Fruit fly (Drosophila melanogaster) whole organism, wandering third instar larva: ENCODE measurements around the gene Muc26B.

ENCODE experiments used
- Dfd ChIP-seq: fragments of >200 bp; optimal IDR thresholded peaks from 2 replicates; lab custom pipeline; 2017; ENCODE audit warnings: missing biosample characterization, missing genetic modification characterization
- Hr78 ChIP-seq: fragments of >200 bp; optimal IDR thresholded peaks from 2 replicates; lab custom pipeline; 2017; ENCODE audit warnings: missing biosample characterization, missing genetic modification characterization
- Mio ChIP-seq: sonication (Bioruptor generic); optimal IDR thresholded peaks from 2 replicates; lab custom pipeline; 2016; ENCODE audit warnings: missing biosample characterization, missing genetic modification characterization
- br ChIP-seq: fragments of 200-800 bp; sonication (Bioruptor generic); optimal IDR thresholded peaks from 2 replicates; lab custom pipeline; 2016; ENCODE audit warnings: missing biosample characterization, missing genetic modification characterization
- sage ChIP-seq: fragments of 200-800 bp; sonication (Bioruptor generic); optimal IDR thresholded peaks from 2 replicates; lab custom pipeline; 2016; ENCODE audit warnings: missing biosample characterization, mild to moderate bottlenecking, missing genetic modification characterization
- sv ChIP-seq: fragments of 200-800 bp; sonication (Bioruptor generic); optimal IDR thresholded peaks from 3 replicates; lab custom pipeline; 2016; ENCODE audit warnings: missing biosample characterization, missing genetic modification characterization

dm6 chr2L:6109313-6109847, 42.4 kb upstream of the Muc26B start:
- TF ChIP-seq Hr78 (no peak), Mio (GFP tag; lab: Kevin White, UChicago) (no peak), sage (GFP tag; lab: Kevin White, UChicago) (no peak), sv (GFP tag; lab: Kevin White, UChicago) (no peak), Dfd (GFP tag; lab: Kevin White, UChicago) (no peak), br (no peak)
